Worm (Caenorhabditis elegans) whole organism, L3 larva: ENCODE data around the gene clec-40.

Experiments
- mdl-1 ChIP-seq: fragments of 150-350 bp; optimal IDR thresholded peaks from 2 replicates; lab custom pipeline; 2014; ENCODE audit warnings: missing biosample characterization, missing genetic modification characterization
- unc-62 ChIP-seq: fragments of 150-350 bp; sonication (generic microtip); optimal IDR thresholded peaks from 4 replicates; lab custom pipeline; 2014; ENCODE audit warnings: missing biosample characterization, missing genetic modification reagents, missing genetic modification characterization

DNA sequence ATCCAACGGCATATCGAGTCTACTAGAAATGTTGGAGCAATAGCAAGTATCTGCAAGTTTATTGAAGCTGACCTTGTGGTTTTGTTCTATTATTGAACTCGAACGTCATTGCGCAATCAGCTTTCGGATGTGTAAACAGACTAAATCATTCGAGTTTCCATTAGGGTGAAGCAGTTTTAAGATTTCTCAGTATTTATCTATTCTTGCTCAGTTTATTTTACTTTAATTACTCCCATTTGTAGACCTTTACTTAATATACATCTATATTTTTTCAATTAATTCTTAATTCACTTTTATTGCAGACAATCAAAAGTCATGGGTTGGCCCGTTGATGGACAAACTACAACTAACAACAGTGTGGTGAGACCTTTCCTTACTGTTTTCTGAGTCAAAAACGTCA lies 39.8 kb upstream of the clec-40 start, which contains the start of gene F09C6.14:
- TF ChIP-seq mdl-1 (tag; lab: Kevin White, UChicago), result no peak
- TF ChIP-seq unc-62, result no peak
